Worm (Caenorhabditis elegans) whole organism, L4 larva: Measurements from ENCODE around the gene E02H4.4.

ENCODE experiments used
- F10B5.3 ChIP-seq: sonication (generic microtip); optimal IDR thresholded peaks from 2 replicates; lab custom pipeline; 2016; ENCODE audit warnings: mild to moderate bottlenecking, missing genetic modification characterization, missing compliant biosample characterization
- F37D6.2 ChIP-seq: sonication (generic microtip); optimal IDR thresholded peaks from 2 replicates; lab custom pipeline; 2016; ENCODE audit warnings: mild to moderate bottlenecking, missing genetic modification characterization, missing compliant biosample characterization
- T20F7.1 ChIP-seq: fragments of 200-800 bp; sonication (Bioruptor generic); optimal IDR thresholded peaks from 2 replicates; lab custom pipeline; 2018; ENCODE audit warnings: mild to moderate bottlenecking, missing genetic modification characterization, missing compliant biosample characterization
- T26A8.4 ChIP-seq: fragments of 200-800 bp; sonication (Bioruptor generic); IDR thresholded peaks from 2 replicates; pipeline ENCODE4 v1.3.6; 2022; ENCODE audit warnings: missing genetic modification characterization, missing compliant biosample characterization
- Y48G9A.11 ChIP-seq: fragments of 200-800 bp; sonication (Bioruptor generic); IDR thresholded peaks from 2 replicates; pipeline ENCODE4 v1.3.6; 2022; ENCODE audit warnings: missing genetic modification reagents, missing genetic modification characterization, missing compliant biosample characterization
- aha-1 ChIP-seq: fragments of 150-350 bp; peaks from one replicate; lab custom pipeline; 2014; ENCODE audit warnings: missing biosample characterization, missing genetic modification characterization
- ama-1 ChIP-seq: fragments of 150-350 bp; optimal IDR thresholded peaks from 2 replicates; lab custom pipeline; 2014; ENCODE audit warnings: inconsistent platforms, mixed read lengths
- ceh-20 ChIP-seq: fragments of 200-800 bp; sonication (Bioruptor generic); IDR thresholded peaks from 2 replicates; pipeline ENCODE4 v1.3.6; 2022; ENCODE audit warnings: missing genetic modification reagents, missing genetic modification characterization, missing compliant biosample characterization
- ceh-28 ChIP-seq: fragments of 150-350 bp; optimal IDR thresholded peaks from 2 replicates; lab custom pipeline; 2014; ENCODE audit warnings: missing biosample characterization, missing genetic modification reagents, missing genetic modification characterization
- cey-2 ChIP-seq: sonication (generic microtip); optimal IDR thresholded peaks from 3 replicates; lab custom pipeline; 2017; ENCODE audit warnings: missing genetic modification characterization, mild to moderate bottlenecking, missing compliant biosample characterization, antibody characterized with exemption, borderline replicate concordance; ENCODE audit not compliant: insufficient read depth
- daf-12 ChIP-seq: fragments of 150-350 bp; optimal IDR thresholded peaks from 2 replicates; lab custom pipeline; 2014; ENCODE audit warnings: missing biosample characterization, missing genetic modification reagents, missing genetic modification characterization
- daf-16 ChIP-seq, 3 experiments: sonication (generic microtip); optimal IDR thresholded peaks; 2 replicates each; lab custom pipeline; 2016 to 2017; ENCODE audit warnings: missing genetic modification characterization in 3 of 3, missing genetic modification reagents in 3 of 3, mild to moderate bottlenecking in 2 of 3, missing compliant biosample characterization in 2 of 3, missing biosample characterization in 1 of 3, moderate library complexity in 1 of 3
- daf-8 ChIP-seq: fragments of 200-800 bp; sonication (Bioruptor generic); IDR thresholded peaks from 2 replicates; pipeline ENCODE4 v1.3.6; 2022; ENCODE audit warnings: missing genetic modification characterization, missing compliant biosample characterization
- dmd-6 ChIP-seq: fragments of 200-800 bp; sonication (Bioruptor generic); IDR thresholded peaks from 2 replicates; pipeline ENCODE4 v1.3.6; 2022; ENCODE audit warnings: missing genetic modification reagents, missing genetic modification characterization, missing compliant biosample characterization
- dpl-1 ChIP-seq: fragments of 150-350 bp; optimal IDR thresholded peaks from 2 replicates; lab custom pipeline; 2014; ENCODE audit warnings: missing biosample characterization, missing genetic modification reagents, missing genetic modification characterization
- dve-1 ChIP-seq: sonication (generic microtip); optimal IDR thresholded peaks from 2 replicates; lab custom pipeline; 2017; ENCODE audit warnings: antibody characterized with exemption, mild to moderate bottlenecking, missing genetic modification characterization, missing compliant biosample characterization; ENCODE audit not compliant: insufficient read depth
- egl-43 ChIP-seq: fragments of 200-800 bp; sonication (Bioruptor generic); IDR thresholded peaks from 2 replicates; pipeline ENCODE4 v1.3.6; 2022; ENCODE audit warnings: missing genetic modification reagents, missing genetic modification characterization, missing compliant biosample characterization
- fkh-10 ChIP-seq: fragments of 150-350 bp; optimal IDR thresholded peaks from 2 replicates; lab custom pipeline; 2014; ENCODE audit warnings: missing biosample characterization, missing genetic modification reagents, missing genetic modification characterization
- hif-1 ChIP-seq, 2 experiments: sonication (generic microtip); optimal IDR thresholded peaks; 2 replicates each; lab custom pipeline; 2016 to 2017; ENCODE audit warnings: missing compliant biosample characterization in 2 of 2, missing genetic modification characterization in 2 of 2, missing genetic modification reagents in 2 of 2, missing genotype in 2 of 2, mild to moderate bottlenecking in 1 of 2
- hlh-11 ChIP-seq: fragments of 200-800 bp; sonication (Bioruptor generic); optimal IDR thresholded peaks from 2 replicates; lab custom pipeline; 2018; ENCODE audit warnings: mild to moderate bottlenecking, missing genetic modification characterization, missing compliant biosample characterization
- hlh-30 ChIP-seq: sonication (generic microtip); optimal IDR thresholded peaks from 2 replicates; lab custom pipeline; 2017; ENCODE audit warnings: antibody characterized with exemption, mild to moderate bottlenecking, missing genetic modification characterization, missing compliant biosample characterization; ENCODE audit not compliant: insufficient read depth
- hmg-1.1 ChIP-seq: fragments of 200-800 bp; sonication (Bioruptor generic); IDR thresholded peaks from 2 replicates; pipeline ENCODE4 v1.3.6; 2022; ENCODE audit warnings: missing genetic modification reagents, missing genetic modification characterization, missing compliant biosample characterization
- lin-1 ChIP-seq: fragments of 200-800 bp; sonication (Bioruptor generic); IDR thresholded peaks from 2 replicates; pipeline ENCODE4 v1.3.6; 2022; ENCODE audit warnings: missing genetic modification reagents, missing genetic modification characterization, missing compliant biosample characterization
- lin-13 ChIP-seq: fragments of 150-350 bp; optimal IDR thresholded peaks from 2 replicates; lab custom pipeline; 2014; ENCODE audit warnings: missing biosample characterization, missing genetic modification reagents, missing genetic modification characterization
- lin-15B ChIP-seq: fragments of 150-350 bp; sonication (generic microtip); optimal IDR thresholded peaks from 3 replicates; lab custom pipeline; 2014; ENCODE audit warnings: missing biosample characterization, missing genetic modification characterization
- lir-3 ChIP-seq: sonication (generic microtip); optimal IDR thresholded peaks from 2 replicates; lab custom pipeline; 2016; ENCODE audit warnings: mild to moderate bottlenecking, missing genetic modification characterization, missing compliant biosample characterization
- mdl-1 ChIP-seq, 2 experiments: fragments of 150-350 bp in 1 of 2; sonication (generic microtip) in 1 of 2; optimal IDR thresholded peaks; 2 replicates each; lab custom pipeline; 2014 to 2017; ENCODE audit warnings: missing biosample characterization in 2 of 2, missing genetic modification characterization in 2 of 2
- mdt-29 ChIP-seq: fragments of 200-800 bp; sonication (Bioruptor generic); IDR thresholded peaks from 2 replicates; pipeline ENCODE4 v1.3.6; 2022; ENCODE audit warnings: missing genetic modification reagents, missing genetic modification characterization, missing compliant biosample characterization
- mep-1 ChIP-seq: fragments of 150-350 bp; sonication (generic microtip); optimal IDR thresholded peaks from 3 replicates; lab custom pipeline; 2014; ENCODE audit warnings: missing biosample characterization, missing genetic modification characterization
- mes-2 ChIP-seq: sonication (generic microtip); optimal IDR thresholded peaks from 2 replicates; lab custom pipeline; 2016; ENCODE audit warnings: missing genotype, mild to moderate bottlenecking, missing genetic modification characterization, missing compliant biosample characterization; ENCODE audit not compliant: poor library complexity, severe bottlenecking
- nhr-28 ChIP-seq: fragments of 150-350 bp; optimal IDR thresholded peaks from 2 replicates; lab custom pipeline; 2014; ENCODE audit warnings: missing biosample characterization, missing genetic modification characterization
- nhr-48 ChIP-seq: sonication (generic microtip); optimal IDR thresholded peaks from 2 replicates; lab custom pipeline; 2016; ENCODE audit warnings: mild to moderate bottlenecking, missing genetic modification characterization, missing compliant biosample characterization
- nhr-6 ChIP-seq: fragments of 150-350 bp; optimal IDR thresholded peaks from 2 replicates; lab custom pipeline; 2014; ENCODE audit warnings: missing biosample characterization, missing genetic modification characterization
- nhr-77 ChIP-seq: fragments of 150-350 bp; optimal IDR thresholded peaks from 2 replicates; lab custom pipeline; 2014; ENCODE audit warnings: missing biosample characterization, missing genetic modification characterization
- pha-4 ChIP-seq, 2 experiments: fragments of 150-350 bp in 1 of 2; fragments of 200-800 bp in 1 of 2; sonication (Bioruptor generic) in 1 of 2; IDR thresholded peaks in 1 of 2; optimal IDR thresholded peaks in 1 of 2; 2 replicates each; pipeline versions ENCODE4 v1.3.6 to Lab custom; 2014 to 2022; ENCODE audit warnings: missing genetic modification characterization in 2 of 2, missing genetic modification reagents in 2 of 2, missing biosample characterization in 1 of 2, missing compliant biosample characterization in 1 of 2
- php-3 ChIP-seq: fragments of 200-800 bp; sonication (Bioruptor generic); IDR thresholded peaks from 2 replicates; pipeline ENCODE4 v1.3.6; 2022; ENCODE audit warnings: missing genetic modification reagents, missing genetic modification characterization, missing compliant biosample characterization
- pqm-1 ChIP-seq: sonication (generic microtip); optimal IDR thresholded peaks from 2 replicates; lab custom pipeline; 2017; ENCODE audit warnings: missing biosample characterization, missing genetic modification characterization
- rbr-2 ChIP-seq: sonication (generic microtip); optimal IDR thresholded peaks from 2 replicates; lab custom pipeline; 2016; ENCODE audit warnings: missing genotype, missing genetic modification characterization, missing compliant biosample characterization
- saeg-2 ChIP-seq: fragments of 200-800 bp; sonication (Bioruptor generic); IDR thresholded peaks from 2 replicates; pipeline ENCODE4 v1.3.6; 2022; ENCODE audit warnings: missing genetic modification reagents, missing genetic modification characterization, missing compliant biosample characterization
- sdz-12 ChIP-seq: fragments of 200-800 bp; sonication (Bioruptor generic); optimal IDR thresholded peaks from 2 replicates; lab custom pipeline; 2018; ENCODE audit warnings: mild to moderate bottlenecking, missing genetic modification characterization, missing compliant biosample characterization
- snpc-4 ChIP-seq: fragments of 150-350 bp; optimal IDR thresholded peaks from 2 replicates; lab custom pipeline; 2014; ENCODE audit warnings: missing biosample characterization, missing genetic modification characterization
- tra-1 ChIP-seq: fragments of 200-800 bp; sonication (Bioruptor generic); IDR thresholded peaks from 2 replicates; pipeline ENCODE4 v1.3.6; 2022; ENCODE audit warnings: missing genetic modification reagents, missing genetic modification characterization, missing compliant biosample characterization
- unc-39 ChIP-seq: sonication (generic microtip); optimal IDR thresholded peaks from 2 replicates; lab custom pipeline; 2017; ENCODE audit warnings: missing biosample characterization, missing genetic modification characterization
- vab-7 ChIP-seq: fragments of 200-800 bp; sonication (Bioruptor generic); IDR thresholded peaks from 2 replicates; pipeline ENCODE4 v1.3.6; 2022; ENCODE audit warnings: missing genetic modification reagents, missing genetic modification characterization, missing compliant biosample characterization
- zfp-2 ChIP-seq: sonication (generic microtip); optimal IDR thresholded peaks from 2 replicates; lab custom pipeline; 2016; ENCODE audit warnings: mild to moderate bottlenecking, missing genetic modification characterization, missing compliant biosample characterization
- zfp-3 ChIP-seq: fragments of 200-800 bp; sonication (Bioruptor generic); conservative IDR thresholded peaks from 2 replicates; pipeline ENCODE4 v1.3.6; 2022; ENCODE audit warnings: missing genetic modification reagents, missing genetic modification characterization, missing compliant biosample characterization

Gene E02H4.4

DNA sequence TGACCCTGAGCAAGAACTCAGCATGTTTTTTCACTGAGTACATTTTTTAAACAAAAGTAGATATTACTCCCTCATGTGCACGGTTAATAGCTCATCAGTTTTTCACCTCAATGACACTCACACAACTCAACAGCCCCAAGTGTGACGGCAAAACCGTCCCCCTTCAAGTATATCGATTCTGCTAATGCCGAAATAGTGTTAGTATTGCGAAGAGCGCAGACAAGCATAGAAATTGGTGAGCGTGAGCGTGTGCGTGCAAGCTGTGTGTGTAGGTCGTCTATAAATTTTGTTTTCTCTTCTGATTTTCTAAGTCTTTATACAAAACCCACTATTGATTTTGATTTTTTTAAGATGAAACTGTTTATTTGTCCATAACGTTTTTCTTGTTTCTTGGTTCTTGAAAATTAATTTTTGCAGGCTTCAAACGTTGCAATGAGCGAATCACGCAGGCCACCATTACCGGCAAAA is 19.4 kb upstream of the E02H4.4 start, which contains the start of gene K04C1.2:
Gene K04C1.2 (plus strand): TSS at position 418 of the 468 bp plus-strand sequence.
- no peak for TF ChIP-seq ceh-20 (GFP tag; lab: Robert Waterston, UW)
- no peak for TF ChIP-seq php-3 (GFP tag; lab: Robert Waterston, UW)
- peak in 1 of 2 experiments; percentile 30 for TF ChIP-seq hif-1 (tag; optimal IDR thresholded peaks at IDR 0.05; lab: Kevin White, UChicago)
- TF ChIP-seq cey-2 = no peak
- no peak for TF ChIP-seq zfp-2 (tag; lab: Kevin White, UChicago)
- no peak for TF ChIP-seq lir-3 (tag; lab: Kevin White, UChicago)
- no peak for TF ChIP-seq nhr-48 (tag; lab: Kevin White, UChicago)
- TF ChIP-seq vab-7 = no peak
- TF ChIP-seq dpl-1 (GFP tag; lab: Kevin White, UChicago) = peak; percentile 11
- TF ChIP-seq pqm-1 (tag; lab: Kevin White, UChicago) = no peak
- TF ChIP-seq sdz-12 (GFP tag; lab: Kevin White, UChicago) = no peak
- no peak for TF ChIP-seq tra-1 (GFP tag; lab: Robert Waterston, UW)
- TF ChIP-seq hlh-11 (tag; lab: Kevin White, UChicago) = peak; percentile 72
- peak; percentile 70 for TF ChIP-seq mep-1 (tag; lab: Kevin White, UChicago)
- peak; percentile 42 for TF ChIP-seq nhr-28 (tag; lab: Kevin White, UChicago)
- peak; percentile 65 for TF ChIP-seq hlh-30 (tag; lab: Kevin White, UChicago)
- peak; percentile 53 for TF ChIP-seq rbr-2 (tag; lab: Kevin White, UChicago)
- peak; percentile 26 for TF ChIP-seq ceh-28
- TF ChIP-seq daf-8 (GFP tag; lab: Robert Waterston, UW) = no peak
- no peak for TF ChIP-seq Y48G9A.11 (GFP tag; lab: Robert Waterston, UW)
- TF ChIP-seq lin-15B (tag; lab: Kevin White, UChicago) = no peak
- no peak for TF ChIP-seq T20F7.1 (GFP tag; lab: Kevin White, UChicago)
- peak; percentile 32 for TF ChIP-seq nhr-6 (tag; lab: Kevin White, UChicago)
- TF ChIP-seq nhr-77 (tag; lab: Kevin White, UChicago) = peak; percentile 34
- TF ChIP-seq dve-1 (tag; lab: Kevin White, UChicago) = peak; percentile 85
- peak; percentile 58 for TF ChIP-seq mes-2 (tag; lab: Kevin White, UChicago)
- peak; percentile 27; the same call in 1 of the 2 replicates for TF ChIP-seq dmd-6
- TF ChIP-seq daf-12 = no peak
- no peak for TF ChIP-seq pha-4 (GFP tag; IDR thresholded peaks at IDR 0.05; lab: Robert Waterston, UW)
- TF ChIP-seq pha-4 (tag; optimal IDR thresholded peaks at IDR 0.05; lab: Kevin White, UChicago) = no peak
- TF ChIP-seq daf-16 (GFP tag; optimal IDR thresholded peaks at IDR 0.05; lab: Kevin White, UChicago) = no peak
- TF ChIP-seq daf-16 (tag; optimal IDR thresholded peaks at IDR 0.05; lab: Kevin White, UChicago) = peak; percentile 43
- peak; percentile 40 for TF ChIP-seq lin-13 (GFP tag; lab: Kevin White, UChicago)
- TF ChIP-seq F37D6.2 (tag; lab: Kevin White, UChicago) = no peak
- peak; percentile 37; the same call in 1 of the 2 replicates for TF ChIP-seq hmg-1.1 (GFP tag; lab: Robert Waterston, UW)
- TF ChIP-seq aha-1 (tag; lab: Kevin White, UChicago) = peak; percentile 96
- TF ChIP-seq lin-1 = no peak
- no peak for TF ChIP-seq saeg-2 (GFP tag; lab: Robert Waterston, UW)
- no peak for TF ChIP-seq snpc-4 (tag; lab: Kevin White, UChicago)
- no peak for TF ChIP-seq T26A8.4 (GFP tag; lab: Robert Waterston, UW)
- TF ChIP-seq mdt-29 (GFP tag; lab: Robert Waterston, UW) = no peak
- no peak for TF ChIP-seq unc-39 (tag; lab: Kevin White, UChicago)
- TF ChIP-seq F10B5.3 (tag; lab: Kevin White, UChicago) = no peak
- TF ChIP-seq zfp-3 (GFP tag; lab: Robert Waterston, UW) = no peak
- TF ChIP-seq ama-1 = no peak
- TF ChIP-seq fkh-10 = no peak
- TF ChIP-seq egl-43 (GFP tag; lab: Robert Waterston, UW) = no peak
- peak in 1 of 2 experiments; percentile 47 for TF ChIP-seq mdl-1 (tag; optimal IDR thresholded peaks at IDR 0.05; lab: Kevin White, UChicago)
